Worm (Caenorhabditis elegans): Measurements from ENCODE around the gene dhs-28.
"Not testable (repeated sequence)": the region's sequence is repeated elsewhere in the genome, so short reads cannot be mapped to it uniquely, and the experiment has no call there.

Gene dhs-28

ce11 chrX:6845934-6846333, 27.7 kb downstream of the dhs-28 start, which contains the start of gene C53B7.2:
Gene C53B7.2 (plus strand): TSS chrX:6846234.
- TF ChIP-seq med-1 (GFP tag; optimal IDR thresholded peaks at IDR 0.05; ENCODE audit: insufficient read depth) = no peak
- no peak for TF ChIP-seq ztf-29 (GFP tag; IDR thresholded peaks at IDR 0.05)

- TF ChIP-seq ref-1 (GFP tag; conservative IDR thresholded peaks at IDR 0.05) (no peak), tab-1 (GFP tag; IDR thresholded peaks at IDR 0.05) (no peak), klf-2 (GFP tag; conservative IDR thresholded peaks at IDR 0.05) (no peak), med-1 (GFP tag; optimal IDR thresholded peaks at IDR 0.05; ENCODE audit: insufficient read depth) (no peak), ztf-29 (GFP tag; IDR thresholded peaks at IDR 0.05) (no peak), cog-1 (tag; optimal IDR thresholded peaks at IDR 0.05) (no peak), T22C8.4 (GFP tag; IDR thresholded peaks at IDR 0.05) (no peak), flt-1 (GFP tag; IDR thresholded peaks at IDR 0.05) (no peak), ztf-23 (GFP tag; IDR thresholded peaks at IDR 0.05) (no peak)
Observed at ce11 chrX:6848596-6848995, 30.4 kb downstream of the dhs-28 start.

- no peak for TF ChIP-seq cog-1 (tag; optimal IDR thresholded peaks at IDR 0.05)
- no peak for TF ChIP-seq ztf-23 (GFP tag; IDR thresholded peaks at IDR 0.05)
- TF ChIP-seq T22C8.4 (GFP tag; IDR thresholded peaks at IDR 0.05) = no peak
- TF ChIP-seq ref-1 (GFP tag; conservative IDR thresholded peaks at IDR 0.05) = no peak
- TF ChIP-seq med-1 (GFP tag; optimal IDR thresholded peaks at IDR 0.05; ENCODE audit: insufficient read depth) = no peak
Observed at ce11 chrX:6850412-6850811, 32.2 kb downstream of the dhs-28 start.

ce11 chrX:6853318-6853717, 35.1 kb downstream of the dhs-28 start, which contains the start of gene rig-3:
Gene rig-3 (plus strand): TSS chrX:6853618.
- TF ChIP-seq T22C8.4 (GFP tag; IDR thresholded peaks at IDR 0.05) (no peak), flt-1 (GFP tag; IDR thresholded peaks at IDR 0.05) (no peak), cog-1 (tag; optimal IDR thresholded peaks at IDR 0.05) (no peak), tab-1 (GFP tag; IDR thresholded peaks at IDR 0.05) (no peak), ztf-29 (GFP tag; IDR thresholded peaks at IDR 0.05) (no peak), klf-2 (GFP tag; conservative IDR thresholded peaks at IDR 0.05) (no peak), ztf-23 (GFP tag; IDR thresholded peaks at IDR 0.05) (no peak), med-1 (GFP tag; optimal IDR thresholded peaks at IDR 0.05; ENCODE audit: insufficient read depth) (no peak), ref-1 (GFP tag; conservative IDR thresholded peaks at IDR 0.05) (no peak)

- no peak for TF ChIP-seq med-1 (GFP tag; optimal IDR thresholded peaks at IDR 0.05; ENCODE audit: insufficient read depth)
- no peak for TF ChIP-seq ztf-23 (GFP tag; IDR thresholded peaks at IDR 0.05)
- no peak for TF ChIP-seq flt-1 (GFP tag; IDR thresholded peaks at IDR 0.05)
- no peak for TF ChIP-seq cog-1 (tag; optimal IDR thresholded peaks at IDR 0.05)
- no peak for TF ChIP-seq tab-1 (GFP tag; IDR thresholded peaks at IDR 0.05)
- TF ChIP-seq ref-1 (GFP tag; conservative IDR thresholded peaks at IDR 0.05) = no peak
Observed at ce11 chrX:6856793-6857192, 38.6 kb downstream of the dhs-28 start.

ce11 chrX:6861564-6861963, 43.3 kb downstream of the dhs-28 start:
- TF ChIP-seq flt-1 (GFP tag; IDR thresholded peaks at IDR 0.05) (no peak), cog-1 (tag; optimal IDR thresholded peaks at IDR 0.05) (no peak), klf-2 (GFP tag; conservative IDR thresholded peaks at IDR 0.05) (no peak)

ce11 chrX:6863032-6863431, 44.8 kb downstream of the dhs-28 start, which contains the start of gene nep-4:
Gene nep-4 (minus strand): TSS chrX:6863424.
- TF ChIP-seq ztf-29 (GFP tag; IDR thresholded peaks at IDR 0.05) (no peak), ztf-23 (GFP tag; IDR thresholded peaks at IDR 0.05) (no peak), tab-1 (GFP tag; IDR thresholded peaks at IDR 0.05) (no peak)

- TF ChIP-seq ref-1 (GFP tag; conservative IDR thresholded peaks at IDR 0.05) (no peak), cog-1 (tag; optimal IDR thresholded peaks at IDR 0.05) (no peak), T22C8.4 (GFP tag; IDR thresholded peaks at IDR 0.05) (no peak)
Observed at ce11 chrX:6865839-6866238, 47.6 kb downstream of the dhs-28 start, which contains the start of gene odr-10. Gene odr-10 (minus strand): TSS chrX:6865939.

ce11 chrX:6866900-6867299, 48.7 kb downstream of the dhs-28 start:
- no peak for TF ChIP-seq cog-1 (tag; optimal IDR thresholded peaks at IDR 0.05)
- no peak for TF ChIP-seq T22C8.4 (GFP tag; IDR thresholded peaks at IDR 0.05)
- no peak for TF ChIP-seq med-1 (GFP tag; optimal IDR thresholded peaks at IDR 0.05; ENCODE audit: insufficient read depth)
- no peak for TF ChIP-seq ref-1 (GFP tag; conservative IDR thresholded peaks at IDR 0.05)
- no peak for TF ChIP-seq ztf-23 (GFP tag; IDR thresholded peaks at IDR 0.05)
- TF ChIP-seq ztf-29 (GFP tag; IDR thresholded peaks at IDR 0.05) = no peak
- no peak for TF ChIP-seq flt-1 (GFP tag; IDR thresholded peaks at IDR 0.05)
- no peak for TF ChIP-seq klf-2 (GFP tag; conservative IDR thresholded peaks at IDR 0.05)
- TF ChIP-seq tab-1 (GFP tag; IDR thresholded peaks at IDR 0.05) = no peak

- no peak for TF ChIP-seq T22C8.4 (GFP tag; IDR thresholded peaks at IDR 0.05)
- no peak; the same call in 1 of the 2 replicates for TF ChIP-seq ref-1 (GFP tag; conservative IDR thresholded peaks at IDR 0.05)
- TF ChIP-seq tab-1 (GFP tag; IDR thresholded peaks at IDR 0.05) = peak; percentile 69; the same call in 1 of the 2 replicates
- TF ChIP-seq cog-1 (tag; optimal IDR thresholded peaks at IDR 0.05) = peak; percentile 37
- 0 out of 2 replicates have a peak, but pooled peaks have one; percentile 38 for TF ChIP-seq klf-2 (GFP tag; conservative IDR thresholded peaks at IDR 0.05)
- no peak for TF ChIP-seq med-1 (GFP tag; optimal IDR thresholded peaks at IDR 0.05; ENCODE audit: insufficient read depth)
- TF ChIP-seq flt-1 (GFP tag; IDR thresholded peaks at IDR 0.05) = no peak; the same call in 1 of the 2 replicates
- peak; percentile 20; the same call in 1 of the 2 replicates for TF ChIP-seq ztf-29 (GFP tag; IDR thresholded peaks at IDR 0.05)
- 0 out of 2 replicates have a peak, but pooled peaks have one; percentile 63 for TF ChIP-seq ztf-23 (GFP tag; IDR thresholded peaks at IDR 0.05)
Observed at ce11 chrX:6867707-6868106, 49.5 kb downstream of the dhs-28 start.

- not testable (repeated sequence) for TF ChIP-seq flt-1 (GFP tag; IDR thresholded peaks at IDR 0.05); ref-1 (GFP tag; conservative IDR thresholded peaks at IDR 0.05); ztf-29 (GFP tag; IDR thresholded peaks at IDR 0.05)
Observed at ce11 chrX:6868669-6869068, 50.4 kb downstream of the dhs-28 start, which contains the start of gene C53B7.6. Gene C53B7.6 (minus strand): TSS chrX:6868769.
